Worm (Caenorhabditis elegans) whole organism, midembryonic: ENCODE measurements around the gene csn-3.

Experiments
- T22C8.4 ChIP-seq: fragments of 200-800 bp; sonication (Bioruptor generic); IDR thresholded peaks from 2 replicates; pipeline ENCODE4 v1.3.6; 2022; ENCODE audit warnings: missing genetic modification characterization, missing compliant biosample characterization
- cog-1 ChIP-seq: sonication (generic microtip); optimal IDR thresholded peaks from 2 replicates; lab custom pipeline; 2016; ENCODE audit warnings: missing genetic modification characterization, missing compliant biosample characterization
- flt-1 ChIP-seq: fragments of 200-800 bp; sonication (Bioruptor generic); IDR thresholded peaks from 2 replicates; pipeline ENCODE4 v1.3.6; 2022; ENCODE audit warnings: missing genetic modification characterization, missing compliant biosample characterization
- klf-2 ChIP-seq: fragments of 200-800 bp; sonication (Bioruptor generic); conservative IDR thresholded peaks from 2 replicates; pipeline ENCODE4 v1.3.6; 2022; ENCODE audit warnings: missing genetic modification reagents, missing genetic modification characterization, missing compliant biosample characterization
- med-1 ChIP-seq: sonication (generic microtip); optimal IDR thresholded peaks from 2 replicates; lab custom pipeline; 2017; ENCODE audit warnings: missing genetic modification characterization, mild to moderate bottlenecking, missing compliant biosample characterization, antibody characterized with exemption, missing genetic modification reagents; ENCODE audit not compliant: insufficient read depth
- ref-1 ChIP-seq: fragments of 200-800 bp; sonication (Bioruptor generic); conservative IDR thresholded peaks from 2 replicates; pipeline ENCODE4 v1.3.6; 2022; ENCODE audit warnings: missing genetic modification reagents, missing genetic modification characterization, missing compliant biosample characterization
- tab-1 ChIP-seq: fragments of 200-800 bp; sonication (Bioruptor generic); IDR thresholded peaks from 2 replicates; pipeline ENCODE4 v1.3.6; 2022; ENCODE audit warnings: missing genetic modification characterization, missing compliant biosample characterization
- ztf-23 ChIP-seq: fragments of 200-800 bp; sonication (Bioruptor generic); IDR thresholded peaks from 2 replicates; pipeline ENCODE4 v1.3.6; 2022; ENCODE audit warnings: missing genetic modification reagents, missing genetic modification characterization, missing compliant biosample characterization
- ztf-29 ChIP-seq: fragments of 200-800 bp; sonication (Bioruptor generic); IDR thresholded peaks from 2 replicates; pipeline ENCODE4 v1.3.6; 2022; ENCODE audit warnings: missing genetic modification reagents, missing genetic modification characterization, missing compliant biosample characterization

The csn-3 gene

DNA sequence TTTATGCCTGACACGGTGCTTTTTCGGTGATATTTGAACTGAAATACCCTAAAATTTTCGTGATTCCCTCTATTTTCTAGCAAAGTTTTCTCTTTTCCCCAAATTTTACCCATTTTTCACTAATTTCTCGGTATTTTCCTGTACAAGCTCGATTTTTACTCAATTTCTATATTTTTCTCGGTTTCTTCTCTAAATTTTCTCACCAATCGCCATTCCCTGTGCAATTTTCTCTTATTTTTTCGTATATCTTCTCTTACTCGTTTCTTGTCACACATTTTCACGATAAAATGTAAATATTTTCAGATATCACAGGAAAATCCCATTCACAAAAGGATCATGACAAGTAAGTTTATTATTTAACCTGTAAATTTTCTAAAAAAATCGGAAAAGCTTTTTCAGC is at the start of gene csn-3:
Gene csn-3, plus strand, starts transcription at position 301 of the 400 bp plus-strand sequence.
- no peak for TF ChIP-seq ztf-23 (GFP tag; lab: Robert Waterston, UW)
- no peak for TF ChIP-seq klf-2
- no peak for TF ChIP-seq ztf-29
- TF ChIP-seq cog-1 (tag; lab: Kevin White, UChicago), result no peak
- no peak for TF ChIP-seq T22C8.4

DNA sequence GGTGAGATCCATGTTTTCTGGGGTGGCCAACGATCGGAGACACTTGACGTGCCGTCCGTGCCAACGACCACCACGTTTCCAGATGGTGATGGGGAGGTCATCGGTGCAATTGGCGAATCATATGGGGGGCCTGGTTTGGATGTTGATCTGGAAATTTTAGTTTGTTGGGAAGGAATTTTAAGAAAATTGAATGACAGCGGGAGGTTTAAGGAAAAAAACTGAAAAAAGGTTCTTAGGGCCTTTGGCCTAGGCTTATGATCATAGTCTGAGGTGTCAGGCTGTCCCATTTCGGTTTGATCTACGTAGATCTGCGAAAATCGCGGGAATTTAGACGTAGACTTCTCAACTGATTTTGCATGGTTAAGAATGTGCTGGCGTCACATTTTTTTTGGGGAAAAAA is 46.7 kb upstream of the csn-3 start, which contains the start of gene col-99:
Gene col-99, minus strand, starts transcription at position 101 of the 400 bp plus-strand sequence.
- TF ChIP-seq ztf-29 (no peak), cog-1 (tag; lab: Kevin White, UChicago) (no peak), klf-2 (no peak), T22C8.4 (no peak), tab-1 (GFP tag; lab: Robert Waterston, UW) (no peak), flt-1 (no peak)

DNA sequence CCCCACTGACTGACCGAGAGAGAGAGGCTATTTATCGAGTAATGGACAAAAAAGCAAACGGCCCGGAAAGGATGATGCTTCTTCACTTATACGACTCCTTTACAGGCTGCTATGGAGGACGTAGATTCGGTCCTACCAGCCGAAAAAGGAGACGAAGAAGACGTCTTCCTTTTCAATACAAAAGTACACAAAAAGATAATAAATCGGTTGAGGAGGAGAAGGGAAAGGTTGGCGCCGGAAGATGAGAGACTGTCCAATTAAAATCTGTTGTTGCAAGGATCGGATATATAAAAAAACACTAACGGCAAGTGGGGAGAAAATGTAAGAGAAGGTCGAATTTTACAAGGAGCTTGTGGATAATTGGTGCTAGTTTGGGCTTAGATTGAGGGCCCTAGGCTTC is 45.8 kb upstream of the csn-3 start:
- TF ChIP-seq med-1 (GFP tag; lab: Kevin White, UChicago) (no peak), ref-1 (no peak), tab-1 (GFP tag; lab: Robert Waterston, UW) (no peak), cog-1 (tag; lab: Kevin White, UChicago) (no peak)

DNA sequence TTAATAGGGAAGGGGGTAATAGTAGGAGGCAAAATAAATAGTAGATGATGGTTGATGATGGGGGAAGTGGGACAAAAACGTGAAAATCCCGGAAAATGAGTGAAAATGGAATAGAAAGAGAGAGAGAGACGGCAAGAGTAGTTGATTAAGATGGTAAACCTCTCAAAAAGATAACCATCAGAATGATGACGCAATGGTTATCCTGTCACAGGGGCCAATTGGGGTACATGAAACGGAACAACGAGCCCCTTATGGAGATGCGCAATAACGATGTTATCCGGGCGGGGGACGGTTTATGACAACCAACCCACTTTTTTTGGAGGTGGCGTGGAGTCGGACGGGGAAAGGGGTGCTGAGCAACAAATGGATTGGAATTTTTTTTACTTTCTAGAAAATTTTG is 44.7 kb upstream of the csn-3 start:
- no peak for TF ChIP-seq ztf-23 (GFP tag; lab: Robert Waterston, UW)
- TF ChIP-seq cog-1 (tag; lab: Kevin White, UChicago), result no peak
- TF ChIP-seq ztf-29, result no peak
- no peak for TF ChIP-seq ref-1
- TF ChIP-seq T22C8.4, result no peak
- TF ChIP-seq tab-1 (GFP tag; lab: Robert Waterston, UW), result no peak
- TF ChIP-seq flt-1, result no peak
- TF ChIP-seq med-1 (GFP tag; lab: Kevin White, UChicago), result no peak
- no peak for TF ChIP-seq klf-2

DNA sequence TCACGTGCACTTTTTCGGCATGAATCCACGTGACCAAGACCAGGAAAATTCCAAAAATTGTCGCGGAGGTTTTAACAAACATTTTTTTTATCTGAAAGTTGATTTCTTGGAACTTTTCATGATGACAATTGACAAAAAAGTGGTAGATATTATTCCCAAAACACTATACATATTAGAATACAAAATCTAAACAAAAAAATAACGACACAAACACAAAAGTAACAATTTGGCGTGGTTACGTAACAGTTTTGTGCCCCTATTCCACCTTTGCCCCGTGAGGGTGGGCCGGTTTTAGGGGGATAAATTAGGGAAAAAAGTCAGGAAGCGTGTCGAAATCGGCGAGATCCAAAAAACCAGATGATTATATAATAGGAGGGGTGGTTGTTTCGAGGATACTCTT is 36.7 kb upstream of the csn-3 start, which contains the start of gene gegf-1:
Gene gegf-1, minus strand, starts transcription at position 101 of the 400 bp plus-strand sequence.
- TF ChIP-seq flt-1 (no peak), ztf-23 (GFP tag; lab: Robert Waterston, UW) (no peak), tab-1 (GFP tag; lab: Robert Waterston, UW) (no peak), cog-1 (tag; lab: Kevin White, UChicago) (no peak), T22C8.4 (no peak), med-1 (GFP tag; lab: Kevin White, UChicago) (no peak), ref-1 (no peak), ztf-29 (no peak), klf-2 (no peak)

DNA sequence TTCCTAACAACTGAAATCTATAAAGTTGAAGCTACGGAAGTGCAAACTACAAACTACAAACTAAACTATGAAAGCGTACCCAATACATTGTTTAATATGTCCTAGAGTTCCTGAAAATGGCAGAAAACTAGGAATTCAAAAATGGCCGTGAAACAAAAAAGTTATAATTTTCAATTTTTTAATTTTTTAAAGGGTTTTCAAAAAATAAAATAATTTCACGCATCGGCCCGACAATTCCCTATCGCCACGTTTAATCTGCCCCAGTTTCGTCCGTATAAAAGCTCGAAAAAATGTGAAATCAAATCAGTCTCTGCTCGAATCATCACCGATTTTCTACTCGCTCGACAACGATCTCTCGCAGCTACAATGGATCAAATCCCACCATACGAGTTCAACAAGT is 35.9 kb upstream of the csn-3 start, which contains the start of gene Y38C1AA.7:
Gene Y38C1AA.7, plus strand, starts transcription at position 301 of the 400 bp plus-strand sequence.
- TF ChIP-seq ref-1 (no peak), ztf-23 (GFP tag; lab: Robert Waterston, UW) (no peak), klf-2 (no peak), tab-1 (GFP tag; lab: Robert Waterston, UW) (no peak), med-1 (GFP tag; lab: Kevin White, UChicago) (no peak), T22C8.4 (no peak), cog-1 (tag; lab: Kevin White, UChicago) (no peak), ztf-29 (no peak), flt-1 (no peak)

DNA sequence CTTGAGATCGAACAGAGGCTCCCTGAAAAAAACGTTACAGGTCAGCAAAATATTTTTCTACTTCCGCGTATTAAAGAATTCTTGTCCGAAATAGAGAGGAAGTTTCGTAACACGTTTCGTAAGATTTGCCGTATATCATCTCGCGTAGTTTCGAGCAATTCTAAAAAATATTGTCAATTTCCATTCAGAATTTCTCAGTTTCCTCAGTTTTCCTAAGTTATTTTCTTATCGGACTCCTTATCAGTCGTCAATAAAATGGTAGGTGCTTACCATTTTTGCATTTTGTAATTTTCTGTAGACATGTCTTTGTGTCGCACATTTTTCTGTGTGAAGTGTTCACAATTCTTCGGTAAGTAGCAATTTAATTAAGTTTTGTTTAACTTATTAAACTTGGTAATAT is 34.7 kb upstream of the csn-3 start, which contains the start of gene Y38C1AA.19:
Gene Y38C1AA.19, plus strand, starts transcription at position 301 of the 400 bp plus-strand sequence.
- TF ChIP-seq cog-1 (tag; lab: Kevin White, UChicago) (no peak), ztf-29 (no peak), ref-1 (no peak), klf-2 (no peak)

DNA sequence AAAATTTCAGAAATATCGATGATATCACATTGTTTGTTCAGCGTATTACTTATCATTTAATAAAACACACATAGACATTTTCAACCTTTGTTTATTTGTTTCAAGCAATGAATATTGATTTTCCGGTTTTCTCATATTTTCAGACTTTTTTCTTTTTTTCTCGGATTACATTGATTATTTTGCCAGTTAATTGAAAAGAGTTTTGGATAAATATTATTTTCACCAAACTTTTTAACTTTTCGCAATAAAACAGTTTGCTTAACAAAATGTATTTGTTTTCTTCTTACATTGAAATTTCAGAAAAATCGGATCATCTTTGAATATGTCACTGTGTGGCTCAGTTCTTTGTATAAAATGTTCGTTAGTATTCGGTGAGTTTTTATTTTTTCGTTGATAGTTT is 32.0 kb upstream of the csn-3 start, which contains the start of gene Y38C1AA.6:
Gene Y38C1AA.6, plus strand, starts transcription at position 301 of the 400 bp plus-strand sequence.
- TF ChIP-seq flt-1 (no peak), ref-1 (no peak), klf-2 (no peak)

DNA sequence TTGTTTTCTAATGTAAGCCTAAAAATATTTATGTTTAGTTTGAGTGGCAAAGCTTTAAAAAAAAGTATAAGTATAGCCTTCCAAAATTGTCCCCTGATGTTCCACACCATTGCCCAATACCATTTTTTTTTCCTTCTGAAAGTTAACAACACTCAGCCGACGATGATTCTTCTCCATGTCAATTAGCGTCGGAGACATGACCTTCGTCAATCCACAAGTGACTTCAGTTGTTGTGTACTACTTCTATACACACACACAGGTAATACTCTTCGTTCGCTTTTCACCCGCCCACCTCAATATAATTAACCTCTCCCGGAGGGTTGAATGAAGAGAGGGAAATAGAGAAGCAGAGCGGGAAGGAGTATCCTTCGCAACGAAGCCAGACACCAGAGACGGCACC is 29.8 kb upstream of the csn-3 start, which contains the start of gene cutl-24:
Gene cutl-24, plus strand, starts transcription at position 301 of the 400 bp plus-strand sequence.
- no peak for TF ChIP-seq T22C8.4
- no peak for TF ChIP-seq med-1 (GFP tag; lab: Kevin White, UChicago)
- no peak for TF ChIP-seq ref-1
- no peak for TF ChIP-seq tab-1 (GFP tag; lab: Robert Waterston, UW)
- TF ChIP-seq cog-1 (tag; lab: Kevin White, UChicago), result no peak
- TF ChIP-seq klf-2, result no peak
- TF ChIP-seq ztf-23 (GFP tag; lab: Robert Waterston, UW), result no peak
- no peak for TF ChIP-seq flt-1
- TF ChIP-seq ztf-29, result no peak

DNA sequence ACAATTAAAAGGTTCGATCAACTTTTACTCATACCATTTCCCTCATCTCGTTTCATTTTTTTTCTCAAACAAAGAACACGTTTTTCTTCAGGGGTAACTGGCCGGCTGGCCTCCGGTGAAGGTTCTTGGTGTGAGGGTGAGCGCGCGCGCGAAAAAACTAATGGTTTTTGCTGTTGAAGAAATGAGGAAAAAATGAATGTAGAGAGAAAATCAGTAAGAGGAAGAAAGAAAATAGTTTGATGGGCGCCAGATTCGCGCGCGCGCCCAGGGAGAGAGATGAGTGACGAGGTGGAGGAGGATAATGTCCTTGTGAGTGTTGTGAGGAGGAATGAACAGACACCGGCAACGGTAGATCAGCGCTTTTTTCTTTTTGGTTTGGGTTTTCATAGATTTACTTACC is 23.5 kb upstream of the csn-3 start:
- TF ChIP-seq tab-1 (GFP tag; lab: Robert Waterston, UW), result no peak
- no peak for TF ChIP-seq cog-1 (tag; lab: Kevin White, UChicago)
- no peak for TF ChIP-seq klf-2
- TF ChIP-seq T22C8.4, result no peak
- no peak for TF ChIP-seq ztf-29
- no peak for TF ChIP-seq flt-1
- no peak for TF ChIP-seq med-1 (GFP tag; lab: Kevin White, UChicago)

DNA sequence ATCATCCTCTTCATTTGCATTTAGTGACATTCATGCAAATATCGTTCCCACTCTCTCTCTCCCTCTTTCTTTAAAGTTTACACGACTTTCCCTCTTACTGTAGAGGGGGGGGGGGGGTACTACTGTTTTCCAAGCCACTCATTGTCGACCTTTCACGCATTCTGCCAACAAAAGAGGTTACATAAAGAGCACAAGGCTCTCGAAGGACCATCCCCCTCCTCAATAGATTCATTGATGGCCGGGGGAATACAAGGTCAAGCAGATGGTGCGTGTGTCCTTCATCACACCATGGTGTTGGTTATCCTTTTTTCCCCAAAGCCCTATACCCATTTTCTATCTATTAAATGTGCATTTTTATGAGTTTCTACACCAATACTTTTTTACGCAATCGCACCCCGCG is 21.6 kb upstream of the csn-3 start:
- TF ChIP-seq klf-2, result no peak
- TF ChIP-seq ztf-29, result peak; percentile 45; the same call in 1 of the 2 replicates

DNA sequence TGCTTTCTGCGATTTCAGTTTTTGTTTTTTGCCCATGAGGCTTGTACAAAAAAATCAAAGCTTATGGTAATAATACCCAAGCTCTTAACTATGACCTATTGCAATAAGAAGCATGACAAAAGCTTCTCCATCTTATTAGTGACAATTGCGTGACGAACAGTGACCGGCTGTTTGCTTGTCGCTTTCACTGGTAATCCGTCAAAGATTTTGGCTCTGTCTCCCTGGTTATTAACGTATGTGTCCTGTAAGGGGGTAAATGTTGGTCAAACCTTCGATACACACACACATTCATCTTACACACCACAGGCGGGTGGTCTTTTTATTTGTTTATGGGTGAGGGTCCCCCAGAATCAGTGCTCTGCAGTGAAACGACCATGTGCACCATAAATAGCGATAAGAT is 20.4 kb upstream of the csn-3 start:
- TF ChIP-seq T22C8.4, result no peak
- TF ChIP-seq ztf-23 (GFP tag; lab: Robert Waterston, UW), result no peak
- TF ChIP-seq flt-1, result no peak
- TF ChIP-seq med-1 (GFP tag; lab: Kevin White, UChicago), result no peak
- TF ChIP-seq klf-2, result no peak
- no peak for TF ChIP-seq cog-1 (tag; lab: Kevin White, UChicago)
- TF ChIP-seq ref-1, result no peak
- no peak for TF ChIP-seq tab-1 (GFP tag; lab: Robert Waterston, UW)
- TF ChIP-seq ztf-29, result no peak
